Worm (Caenorhabditis elegans) whole organism, L3 larva: ENCODE measurements around the gene ckb-2.

Source experiments
- aly-2 ChIP-seq: fragments of 150-350 bp; optimal IDR thresholded peaks from 2 replicates; lab custom pipeline; 2014; ENCODE audit warnings: missing biosample characterization, missing genetic modification characterization
- zag-1 ChIP-seq: fragments of 150-350 bp; optimal IDR thresholded peaks from 2 replicates; lab custom pipeline; 2014; ENCODE audit warnings: missing biosample characterization, missing genetic modification characterization

DNA sequence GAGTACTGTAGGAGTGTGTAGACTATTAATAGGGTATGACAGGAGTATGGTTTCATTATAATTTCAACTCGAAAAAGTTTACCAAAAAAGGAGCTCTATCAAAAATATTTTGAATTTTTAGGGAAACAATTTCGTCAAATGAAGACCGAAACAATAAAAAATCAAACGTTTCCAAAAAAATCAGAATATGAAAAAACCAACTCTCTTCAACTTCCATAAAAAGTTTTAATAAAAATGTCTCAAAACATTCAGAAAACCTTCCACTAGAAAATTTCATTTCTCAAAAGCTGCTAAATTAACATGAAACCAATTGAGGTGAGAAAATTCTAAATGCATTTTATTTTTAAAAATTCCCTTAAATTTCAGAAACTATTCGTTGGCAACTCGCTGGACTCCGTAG is 2.8 kb downstream of the ckb-2 start, which contains the start of gene ckb-3:
- TF ChIP-seq zag-1 (tag; lab: Kevin White, UChicago), result no peak
- no peak for TF ChIP-seq aly-2 (tag; lab: Kevin White, UChicago)
